Fruit fly (Drosophila melanogaster): ENCODE results near the gene CG2656.

Gene CG2656

DNA sequence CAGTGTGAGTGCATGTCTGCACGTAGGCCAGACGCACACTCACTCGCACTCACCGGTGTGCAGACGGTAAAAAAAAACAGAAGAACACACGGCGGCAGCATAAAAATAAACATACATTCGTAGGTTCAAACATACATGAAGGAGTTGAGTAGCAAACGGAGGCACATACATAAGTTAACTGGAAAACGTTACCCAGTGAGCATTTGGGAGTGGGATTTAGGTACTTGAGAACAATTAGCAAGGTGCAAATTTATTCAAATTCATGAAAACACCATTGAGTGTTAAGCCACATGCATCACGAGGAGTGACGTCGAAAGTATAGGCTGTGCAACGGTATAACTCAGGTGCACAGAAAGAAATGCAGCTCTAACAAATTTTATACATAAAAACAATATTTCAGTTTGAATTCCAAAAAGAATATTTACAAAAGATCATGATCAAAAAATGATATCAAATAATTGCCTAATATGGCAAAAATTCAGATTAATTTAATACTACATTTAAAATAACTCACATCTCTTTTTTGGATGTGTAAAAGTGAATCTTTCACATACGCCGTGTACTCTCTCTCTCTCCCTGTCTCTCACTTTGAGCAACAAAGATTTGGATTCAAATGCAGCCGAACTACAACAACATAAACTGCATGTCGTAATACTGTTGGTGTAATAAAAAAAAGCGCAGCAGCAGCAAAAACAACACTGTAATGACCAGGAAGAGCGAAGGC, 35.8 kb upstream of the CG2656 start:
- TF ChIP-seq CG9705 (GFP tag; optimal IDR thresholded peaks at IDR 0.05) (peak; percentile 91), fru (GFP tag; optimal IDR thresholded peaks at IDR 0.05) (peak; percentile 96), sage (GFP tag; optimal IDR thresholded peaks at IDR 0.05) (peak; percentile 54), dmrt93B (GFP tag; optimal IDR thresholded peaks at IDR 0.05) (peak; percentile 94), usp (GFP tag; optimal IDR thresholded peaks at IDR 0.05) (no peak), OdsH (GFP tag; optimal IDR thresholded peaks at IDR 0.05) (peak; percentile 98), dl (GFP tag; optimal IDR thresholded peaks at IDR 0.05; ENCODE audit: insufficient read depth in 1 of 2, partially characterized antibody in 2 of 2) (peak in 1 of 2 experiments; percentile 18), woc (GFP tag; optimal IDR thresholded peaks at IDR 0.05) (peak; percentile 96), br (GFP tag; optimal IDR thresholded peaks at IDR 0.05) (peak; percentile 92), Hr78 (GFP tag; optimal IDR thresholded peaks at IDR 0.05) (no peak), Mio (GFP tag; optimal IDR thresholded peaks at IDR 0.05) (no peak), lola (GFP tag; optimal IDR thresholded peaks at IDR 0.05) (no peak), pan (optimal IDR thresholded peaks at IDR 0.05) (no peak), N (GFP tag; optimal IDR thresholded peaks at IDR 0.05) (no peak), Dfd (GFP tag; optimal IDR thresholded peaks at IDR 0.05) (no peak), foxo (GFP tag; optimal IDR thresholded peaks at IDR 0.05) (peak in 1 of 2 experiments; percentile 97), GATAd (GFP tag; optimal IDR thresholded peaks at IDR 0.05) (peak; percentile 78), CG32264 (GFP tag; optimal IDR thresholded peaks at IDR 0.05) (peak; percentile 81), tai (GFP tag; optimal IDR thresholded peaks at IDR 0.05) (no peak), h (GFP tag; optimal IDR thresholded peaks at IDR 0.05) (peak; percentile 97), Hnf4 (GFP tag; optimal IDR thresholded peaks at IDR 0.05) (peak; percentile 94), CrebA (GFP tag; optimal IDR thresholded peaks at IDR 0.05; ENCODE audit: borderline replicate concordance) (peak; percentile 41), Myc (optimal IDR thresholded peaks at IDR 0.05) (no peak), rgr (GFP tag; optimal IDR thresholded peaks at IDR 0.05) (peak; percentile 96), Vsx2 (GFP tag; optimal IDR thresholded peaks at IDR 0.05; ENCODE audit: partially characterized antibody) (no peak), ey (GFP tag; optimal IDR thresholded peaks at IDR 0.05) (peak; percentile 96), Sp1 (GFP tag; optimal IDR thresholded peaks at IDR 0.05) (peak; percentile 91), dsf (GFP tag; optimal IDR thresholded peaks at IDR 0.05; ENCODE audit: borderline replicate concordance) (peak; percentile 74), Rel (GFP tag; optimal IDR thresholded peaks at IDR 0.05) (no peak), Rel (tag; optimal IDR thresholded peaks at IDR 0.05) (peak; percentile 73), sv (GFP tag; optimal IDR thresholded peaks at IDR 0.05) (peak; percentile 91), HLH106 (tag; optimal IDR thresholded peaks at IDR 0.05) (peak; percentile 98), Hr83 (GFP tag; optimal IDR thresholded peaks at IDR 0.05; ENCODE audit: poor library complexity, severe bottlenecking) (no peak), brk (GFP tag; optimal IDR thresholded peaks at IDR 0.05) (peak; percentile 91), Abd-B (GFP tag; optimal IDR thresholded peaks at IDR 0.05) (no peak), psq (GFP tag; optimal IDR thresholded peaks at IDR 0.05) (peak; percentile 92), jim (GFP tag; optimal IDR thresholded peaks at IDR 0.05) (peak; percentile 59), Dif (GFP tag; optimal IDR thresholded peaks at IDR 0.05; ENCODE audit: partially characterized antibody) (no peak), Jra (GFP tag; optimal IDR thresholded peaks at IDR 0.05) (peak; percentile 94)

DNA sequence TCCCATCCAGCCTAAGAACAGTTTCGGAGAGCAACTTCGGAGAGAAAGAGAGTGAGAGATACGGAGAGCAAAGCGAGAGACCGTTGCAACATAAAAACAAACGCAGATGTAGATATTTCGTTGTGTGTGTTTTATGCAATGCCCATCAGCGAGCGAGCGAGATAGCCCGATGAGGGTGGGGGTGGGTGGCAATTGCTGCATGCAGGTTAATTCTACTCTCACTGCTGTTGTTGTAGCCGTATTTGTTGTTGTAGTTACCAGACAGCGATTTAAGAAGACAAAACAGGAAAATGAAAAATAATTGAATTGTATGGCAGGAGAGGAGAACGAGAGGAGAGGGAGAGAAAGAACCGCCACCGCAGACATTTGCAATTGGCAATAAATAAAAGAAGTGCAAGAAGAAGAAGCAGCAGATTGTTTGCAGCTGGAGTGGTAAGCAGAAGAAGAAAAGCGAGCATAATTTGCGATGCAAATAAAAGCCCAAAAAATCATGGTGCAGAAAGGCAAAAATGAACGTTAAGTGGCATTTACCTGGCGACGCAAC, 34.7 kb upstream of the CG2656 start:
- TF ChIP-seq dl (GFP tag; optimal IDR thresholded peaks at IDR 0.05; ENCODE audit: insufficient read depth in 1 of 2, partially characterized antibody in 2 of 2) (peak; percentile 59 to 66), Dif (GFP tag; optimal IDR thresholded peaks at IDR 0.05; ENCODE audit: partially characterized antibody) (peak; percentile 81), psq (GFP tag; optimal IDR thresholded peaks at IDR 0.05) (peak; percentile 52), Jra (GFP tag; optimal IDR thresholded peaks at IDR 0.05) (no peak)

All from whole organism, wandering third instar larva.